Worm (Caenorhabditis elegans) whole organism, young adult: ENCODE results near the gene clec-225.

Source experiments
- T07F8.4 ChIP-seq: sonication (generic microtip); optimal IDR thresholded peaks from 2 replicates; lab custom pipeline; 2016; ENCODE audit warnings: mild to moderate bottlenecking, missing genetic modification characterization, moderate library complexity, missing compliant biosample characterization
- ceh-79 ChIP-seq: sonication (generic microtip); optimal IDR thresholded peaks from 2 replicates; lab custom pipeline; 2017; ENCODE audit warnings: mild to moderate bottlenecking, missing genetic modification characterization, missing compliant biosample characterization
- gei-17 ChIP-seq: fragments of 200-800 bp; sonication (Bioruptor generic); optimal IDR thresholded peaks from 2 replicates; lab custom pipeline; 2018; ENCODE audit warnings: mild to moderate bottlenecking, missing genetic modification characterization, missing compliant biosample characterization
- him-1 ChIP-seq: sonication (generic microtip); optimal IDR thresholded peaks from 2 replicates; lab custom pipeline; 2016; ENCODE audit warnings: missing genotype, missing genetic modification reagents, missing genetic modification characterization, missing compliant biosample characterization
- let-526 ChIP-seq: fragments of 200-800 bp; sonication (Bioruptor generic); IDR thresholded peaks from 2 replicates; pipeline ENCODE4 v1.3.6; 2022; ENCODE audit warnings: missing genetic modification reagents, missing genetic modification characterization, missing compliant biosample characterization
- mxl-1 ChIP-seq: sonication (generic microtip); optimal IDR thresholded peaks from 2 replicates; lab custom pipeline; 2016; ENCODE audit warnings: missing genetic modification characterization, missing compliant biosample characterization

- TF ChIP-seq mxl-1 (tag; lab: Kevin White, UChicago) (no peak), him-1 (tag; lab: Kevin White, UChicago) (no peak), ceh-79 (tag; lab: Kevin White, UChicago) (no peak), gei-17 (GFP tag; lab: Kevin White, UChicago) (no peak), let-526 (GFP tag; lab: Robert Waterston, UW) (no peak), T07F8.4 (tag; lab: Kevin White, UChicago) (no peak)
Measured at ce11 chrV:13116114-13116603, 18.5 kb downstream of the clec-225 start, which contains the start of gene acly-2.
